Worm (Caenorhabditis elegans): ENCODE measurements around the gene clec-146.

DNA sequence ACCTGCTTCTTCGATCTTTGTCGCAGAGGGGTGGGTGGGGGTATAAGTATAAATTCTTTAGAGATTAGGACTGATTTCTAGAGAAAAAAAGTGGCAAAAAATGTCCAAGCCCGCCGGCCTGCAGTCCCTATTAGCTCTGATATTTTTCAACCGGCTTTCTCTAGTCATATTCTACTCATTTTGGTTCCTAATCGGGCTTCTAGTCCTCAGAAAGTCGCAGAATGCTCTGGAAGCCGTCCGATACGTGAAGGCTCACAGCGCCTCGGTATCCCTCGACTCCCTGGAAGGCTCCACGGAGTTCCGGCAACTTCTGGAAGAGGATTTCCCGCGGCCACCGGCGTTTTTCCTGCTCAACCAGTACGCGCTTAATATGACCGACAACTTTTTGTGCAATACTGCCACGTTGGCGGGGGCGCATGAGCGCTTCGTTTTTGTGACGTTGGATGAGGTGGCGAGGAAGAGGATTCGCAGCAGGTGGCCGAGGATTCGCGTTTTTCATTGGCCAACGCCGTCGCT lies 7.9 kb downstream of the clec-146 start, which contains the start of gene Y48E1B.8:
- TF ChIP-seq ztf-11 (tag; optimal IDR thresholded peaks at IDR 0.05) (no peak), nhr-23 (tag; optimal IDR thresholded peaks at IDR 0.05) (no peak), nhr-6 (tag; optimal IDR thresholded peaks at IDR 0.05) (no peak), nhr-25 (tag; optimal IDR thresholded peaks at IDR 0.05) (no peak), unc-62 (GFP tag; optimal IDR thresholded peaks at IDR 0.05) (no peak), zag-1 (tag; optimal IDR thresholded peaks at IDR 0.05) (no peak), lsy-2 (tag; optimal IDR thresholded peaks at IDR 0.05) (no peak), ama-1 (optimal IDR thresholded peaks at IDR 0.05) (no peak), egl-27 (tag; optimal IDR thresholded peaks at IDR 0.05) (no peak), mab-5 (tag; optimal IDR thresholded peaks at IDR 0.05) (no peak)
